Worm (Caenorhabditis elegans) whole organism, L3 larva: ENCODE measurements around the gene F46G11.4.

ENCODE experiments used
- R02D3.7 ChIP-seq: fragments of 150-350 bp; optimal IDR thresholded peaks from 2 replicates; lab custom pipeline; 2014; ENCODE audit warnings: missing biosample characterization, missing genetic modification characterization
- ZK546.5 ChIP-seq: sonication (generic microtip); optimal IDR thresholded peaks from 2 replicates; lab custom pipeline; 2017; ENCODE audit warnings: missing biosample characterization, missing genetic modification characterization
- ceh-16 ChIP-seq: sonication (generic microtip); optimal IDR thresholded peaks from 2 replicates; lab custom pipeline; 2017; ENCODE audit warnings: missing biosample characterization, missing genetic modification characterization
- ceh-28 ChIP-seq: fragments of 150-350 bp; optimal IDR thresholded peaks from 2 replicates; lab custom pipeline; 2014; ENCODE audit warnings: missing biosample characterization, missing genetic modification reagents, missing genetic modification characterization
- ceh-9 ChIP-seq: sonication (generic microtip); optimal IDR thresholded peaks from 2 replicates; lab custom pipeline; 2018; ENCODE audit warnings: missing biosample characterization, missing genetic modification characterization
- daf-12 ChIP-seq: fragments of 150-350 bp; optimal IDR thresholded peaks from 2 replicates; lab custom pipeline; 2014; ENCODE audit warnings: missing biosample characterization, missing genetic modification reagents, missing genetic modification characterization
- egl-27 ChIP-seq: sonication (generic microtip); optimal IDR thresholded peaks from 4 replicates; lab custom pipeline; 2017; ENCODE audit warnings: missing biosample characterization, missing genetic modification reagents, missing genetic modification characterization
- egl-5 ChIP-seq: fragments of 150-350 bp; optimal IDR thresholded peaks from 2 replicates; lab custom pipeline; 2017; ENCODE audit warnings: missing biosample characterization, missing genetic modification reagents, missing genetic modification characterization, inconsistent platforms
- elt-2 ChIP-seq: sonication (generic microtip); optimal IDR thresholded peaks from 2 replicates; lab custom pipeline; 2016; ENCODE audit warnings: missing genetic modification reagents, mild to moderate bottlenecking, missing genetic modification characterization, missing compliant biosample characterization
- elt-3 ChIP-seq, 3 experiments: fragments of 150-350 bp in 1 of 3; sonication (generic microtip) in 2 of 3; optimal IDR thresholded peaks; 2 replicates in 2 of 3; 4 replicates in 1 of 3; lab custom pipeline; 2014 to 2017; ENCODE audit warnings: missing biosample characterization in 3 of 3, missing genetic modification characterization in 3 of 3
- fkh-10 ChIP-seq: sonication (generic microtip); optimal IDR thresholded peaks from 2 replicates; lab custom pipeline; 2017; ENCODE audit warnings: missing biosample characterization, missing genetic modification reagents, missing genetic modification characterization
- fkh-2 ChIP-seq: fragments of 150-350 bp; optimal IDR thresholded peaks from 2 replicates; lab custom pipeline; 2014; ENCODE audit warnings: missing biosample characterization, missing genetic modification reagents, missing genetic modification characterization
- hmg-11 ChIP-seq: sonication (generic microtip); optimal IDR thresholded peaks from 2 replicates; lab custom pipeline; 2016; ENCODE audit warnings: missing genetic modification characterization, missing compliant biosample characterization
- jun-1 ChIP-seq: fragments of 150-350 bp; optimal IDR thresholded peaks from 2 replicates; lab custom pipeline; 2014; ENCODE audit warnings: missing biosample characterization, missing genetic modification reagents, missing genetic modification characterization
- lin-15B ChIP-seq: fragments of 150-350 bp; optimal IDR thresholded peaks from 2 replicates; lab custom pipeline; 2014; ENCODE audit warnings: missing biosample characterization, missing genetic modification characterization
- lsy-12 ChIP-seq: sonication (generic microtip); optimal IDR thresholded peaks from 2 replicates; lab custom pipeline; 2016; ENCODE audit warnings: mild to moderate bottlenecking, missing genetic modification characterization, missing compliant biosample characterization
- mdl-1 ChIP-seq: fragments of 150-350 bp; optimal IDR thresholded peaks from 2 replicates; lab custom pipeline; 2014; ENCODE audit warnings: missing biosample characterization, missing genetic modification characterization
- nfya-1 ChIP-seq: sonication (generic microtip); optimal IDR thresholded peaks from 2 replicates; lab custom pipeline; 2017; ENCODE audit warnings: missing genetic modification characterization, mild to moderate bottlenecking, missing compliant biosample characterization, antibody characterized with exemption, moderate library complexity; ENCODE audit not compliant: insufficient read depth
- nhr-11 ChIP-seq: fragments of 150-350 bp; optimal IDR thresholded peaks from 2 replicates; lab custom pipeline; 2014; ENCODE audit warnings: missing biosample characterization, missing genetic modification characterization
- nhr-12 ChIP-seq: fragments of 150-350 bp; optimal IDR thresholded peaks from 2 replicates; lab custom pipeline; 2014; ENCODE audit warnings: missing biosample characterization, missing genetic modification characterization
- nhr-23 ChIP-seq: fragments of 150-350 bp; optimal IDR thresholded peaks from 2 replicates; lab custom pipeline; 2014; ENCODE audit warnings: missing biosample characterization, missing genetic modification reagents, missing genetic modification characterization
- nhr-237 ChIP-seq: fragments of 150-350 bp; optimal IDR thresholded peaks from 2 replicates; lab custom pipeline; 2014; ENCODE audit warnings: missing biosample characterization, missing genetic modification characterization
- nhr-76 ChIP-seq: fragments of 150-350 bp; sonication (generic microtip); optimal IDR thresholded peaks from 5 replicates; lab custom pipeline; 2014; ENCODE audit warnings: missing biosample characterization, missing genetic modification characterization
- nhr-77 ChIP-seq: fragments of 150-350 bp; optimal IDR thresholded peaks from 2 replicates; lab custom pipeline; 2014; ENCODE audit warnings: missing biosample characterization, missing genetic modification characterization
- pha-4 ChIP-seq: fragments of 150-350 bp; optimal IDR thresholded peaks from 2 replicates; lab custom pipeline; 2014; ENCODE audit warnings: missing biosample characterization, missing genetic modification reagents, missing genetic modification characterization
- pqm-1 ChIP-seq: fragments of 150-350 bp; optimal IDR thresholded peaks from 2 replicates; lab custom pipeline; 2017; ENCODE audit warnings: missing biosample characterization, missing genetic modification characterization, inconsistent platforms
- skn-1 ChIP-seq: fragments of 150-350 bp; optimal IDR thresholded peaks from 2 replicates; lab custom pipeline; 2014; ENCODE audit warnings: missing biosample characterization, missing genetic modification characterization
- tbx-2 ChIP-seq: sonication (generic microtip); optimal IDR thresholded peaks from 2 replicates; lab custom pipeline; 2016; ENCODE audit warnings: mild to moderate bottlenecking, missing genetic modification characterization, missing compliant biosample characterization
- unc-39 ChIP-seq: sonication (generic microtip); optimal IDR thresholded peaks from 4 replicates; lab custom pipeline; 2017; ENCODE audit warnings: missing biosample characterization, missing genetic modification characterization
- zag-1 ChIP-seq: fragments of 150-350 bp; optimal IDR thresholded peaks from 2 replicates; lab custom pipeline; 2014; ENCODE audit warnings: missing biosample characterization, missing genetic modification characterization
- ztf-4 ChIP-seq: fragments of 150-350 bp; optimal IDR thresholded peaks from 2 replicates; lab custom pipeline; 2014; ENCODE audit warnings: missing biosample characterization, missing genetic modification characterization

F46G11.4 gene

DNA sequence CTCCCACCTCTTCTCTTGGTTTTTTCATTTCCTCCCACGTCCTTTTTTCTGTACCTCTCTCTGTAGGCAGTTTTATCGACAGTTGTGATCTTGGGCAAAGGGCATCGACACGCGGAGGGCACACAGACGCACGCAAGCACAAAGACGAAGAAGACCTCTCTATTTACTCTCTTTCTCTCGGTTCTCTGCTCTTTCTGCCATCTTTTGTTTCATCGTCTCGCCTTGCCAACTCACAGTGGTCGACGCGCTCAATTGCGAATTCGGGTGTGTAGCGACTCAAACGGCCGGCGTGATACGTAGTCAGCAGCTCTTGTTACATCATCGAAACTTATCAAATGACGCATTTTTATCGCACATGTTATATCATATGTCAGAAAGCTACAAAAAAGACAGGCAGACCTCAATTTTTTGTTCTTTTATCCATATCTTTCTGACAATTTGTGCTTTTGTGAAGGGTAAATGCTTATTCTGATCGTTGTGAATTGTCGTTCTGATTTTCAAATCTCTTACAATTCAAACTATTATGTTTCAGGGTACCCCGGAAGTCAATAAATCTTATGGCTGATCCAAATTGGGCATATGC lies 42.6 kb upstream of the F46G11.4 start, which contains the start of gene puf-9 (continued):
- TF ChIP-seq nhr-77 (tag; lab: Kevin White, UChicago) (peak; percentile 93), nhr-76 (tag; lab: Kevin White, UChicago) (peak; percentile 87), ceh-16 (peak; percentile 78), elt-3 (tag; optimal IDR thresholded peaks at IDR 0.05; lab: Kevin White, UChicago) (peak in 2 of 3 experiments; percentile 95 to 99), tbx-2 (tag; lab: Kevin White, UChicago) (peak; percentile 95), daf-12 (tag; lab: Kevin White, UChicago) (peak; percentile 78), elt-2 (tag; lab: Kevin White, UChicago) (peak; percentile 99), nfya-1 (tag; lab: Kevin White, UChicago) (peak; percentile 98), lsy-12 (peak; percentile 98), lin-15B (tag; lab: Kevin White, UChicago) (peak; percentile 99), fkh-2 (tag; lab: Kevin White, UChicago) (peak; percentile 62)

DNA sequence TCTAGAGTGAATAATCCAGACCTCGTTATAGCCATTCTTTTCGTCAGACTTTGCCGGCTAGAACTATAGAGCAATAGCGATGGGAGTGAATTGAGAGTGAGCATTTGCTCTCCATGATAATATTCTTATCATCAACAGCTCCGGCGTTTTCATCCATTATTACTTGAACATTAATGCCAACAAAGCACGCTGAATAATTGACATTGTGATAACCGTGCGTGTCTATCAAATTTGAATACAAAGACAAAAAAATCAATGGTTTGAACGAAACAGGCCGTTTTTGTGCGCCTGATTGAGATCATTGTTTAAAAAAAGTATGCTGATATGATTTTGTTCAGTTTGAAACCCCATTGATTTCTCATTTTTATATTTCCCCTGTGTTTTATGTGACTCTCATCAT lies 41.1 kb upstream of the F46G11.4 start, which contains the start of gene dct-11:
Gene dct-11 (minus strand): TSS at position 136 of the 400 bp plus-strand sequence.
- TF ChIP-seq lin-15B (tag; lab: Kevin White, UChicago) (no peak), pha-4 (tag; lab: Kevin White, UChicago) (peak; percentile 31), hmg-11 (tag; lab: Kevin White, UChicago) (no peak), nhr-76 (tag; lab: Kevin White, UChicago) (no peak), pqm-1 (tag; lab: Kevin White, UChicago) (peak; percentile 93), fkh-2 (tag; lab: Kevin White, UChicago) (no peak), jun-1 (tag; lab: Kevin White, UChicago) (peak; percentile 27), elt-3 (tag; optimal IDR thresholded peaks at IDR 0.05; lab: Kevin White, UChicago) (no peak), daf-12 (tag; lab: Kevin White, UChicago) (no peak), ceh-9 (tag; lab: Kevin White, UChicago) (no peak), elt-2 (tag; lab: Kevin White, UChicago) (peak; percentile 94), mdl-1 (tag; lab: Kevin White, UChicago) (no peak)
- TF ChIP-seq, all 47 proteins: peak for 4

DNA sequence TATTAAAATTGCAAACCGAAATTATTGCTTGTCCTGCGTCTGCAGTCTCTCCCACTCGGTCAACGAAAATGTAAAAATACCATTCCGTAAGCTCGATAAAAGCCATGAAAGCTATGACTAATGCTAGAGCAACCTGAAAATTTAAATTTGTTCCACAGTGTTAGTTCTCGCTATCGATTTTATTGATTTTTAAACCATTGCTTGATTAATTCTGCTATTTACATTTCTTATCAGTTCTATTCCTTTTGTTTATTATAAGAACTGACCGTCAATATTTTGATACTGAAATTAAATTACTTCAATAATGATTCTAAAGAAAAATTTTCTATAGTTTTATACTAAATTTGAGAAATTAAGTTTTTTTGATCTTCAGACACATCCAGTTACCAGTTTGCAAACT lies 40.6 kb upstream of the F46G11.4 start:
- peak; percentile 90 for TF ChIP-seq pha-4 (tag; lab: Kevin White, UChicago)
- no peak for TF ChIP-seq egl-27 (tag; lab: Kevin White, UChicago)
- peak; percentile 63 for TF ChIP-seq ceh-28 (tag; lab: Kevin White, UChicago)
- TF ChIP-seq ZK546.5 (tag; lab: Kevin White, UChicago): no peak

DNA sequence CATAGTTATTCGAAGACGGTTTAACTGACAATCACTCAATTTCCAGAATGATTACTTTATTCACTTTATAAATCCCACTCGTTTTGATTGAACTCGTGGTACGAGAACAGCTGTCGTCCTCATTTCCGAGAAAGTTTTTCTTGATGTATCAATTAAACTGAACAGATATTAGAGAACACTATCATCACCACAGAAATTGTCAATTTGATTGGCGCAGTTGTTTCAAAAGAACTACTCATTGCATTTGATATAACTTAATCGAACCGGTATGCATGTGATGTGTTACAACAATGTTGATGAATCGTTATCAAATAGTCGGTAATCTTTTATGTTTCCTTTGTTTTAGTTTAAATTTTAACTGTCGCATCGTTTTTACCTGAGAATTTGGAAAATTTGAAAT lies 38.4 kb upstream of the F46G11.4 start:
- no peak for TF ChIP-seq unc-39 (tag; lab: Kevin White, UChicago)
- TF ChIP-seq ceh-16: no peak
- peak; percentile 24 for TF ChIP-seq nfya-1 (tag; lab: Kevin White, UChicago)
- peak; percentile 23 for TF ChIP-seq egl-5 (tag; lab: Kevin White, UChicago)
- peak; percentile 14 for TF ChIP-seq nhr-11
- TF ChIP-seq, all 47 proteins: peak for 3

DNA sequence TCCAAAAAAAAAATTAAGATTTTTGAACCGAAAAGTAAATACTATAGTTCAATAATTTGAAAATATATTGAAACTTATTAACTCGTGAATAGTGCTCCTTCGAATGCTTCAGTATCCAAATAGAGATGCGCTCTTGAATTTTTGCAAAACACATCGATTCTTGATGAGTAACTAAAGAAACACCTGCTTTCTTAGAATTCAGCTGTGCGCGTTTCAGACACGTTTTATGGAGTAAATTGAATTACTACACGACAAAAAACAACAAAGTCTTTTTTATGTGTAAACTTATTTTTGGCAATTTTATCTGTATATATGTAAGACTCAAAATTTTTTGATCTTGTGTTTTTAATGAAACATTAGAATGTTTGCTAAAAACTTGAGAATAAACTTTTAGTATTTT lies 37.9 kb upstream of the F46G11.4 start:
- TF ChIP-seq skn-1 (tag; lab: Kevin White, UChicago) (no peak), ztf-4 (no peak), nhr-237 (tag; lab: Kevin White, UChicago) (no peak), nhr-23 (tag; lab: Kevin White, UChicago) (no peak), zag-1 (tag; lab: Kevin White, UChicago) (no peak), R02D3.7 (tag; lab: Kevin White, UChicago) (no peak), nhr-12 (tag; lab: Kevin White, UChicago) (no peak), nhr-76 (tag; lab: Kevin White, UChicago) (no peak), ceh-16 (no peak), egl-27 (tag; lab: Kevin White, UChicago) (no peak), fkh-10 (GFP tag; lab: Kevin White, UChicago) (no peak), ZK546.5 (tag; lab: Kevin White, UChicago) (no peak), egl-5 (tag; lab: Kevin White, UChicago) (no peak)
- TF ChIP-seq, all 47 proteins: peak for 0
